Worm (Caenorhabditis elegans) whole organism, L4 larva: ENCODE data around the gene ZC449.2.
A peak's percentile ranks its signal among the peaks of the same experiment; 100 is the strongest.

Experiments
- D1046.2 ChIP-seq: fragments of 200-800 bp; sonication (Bioruptor generic); IDR thresholded peaks from 2 replicates; pipeline ENCODE4 v1.3.6; 2022; ENCODE audit warnings: missing genetic modification characterization, missing compliant biosample characterization
- F26F4.8 ChIP-seq: fragments of 200-800 bp; sonication (Bioruptor generic); conservative IDR thresholded peaks from 2 replicates; pipeline ENCODE4 v1.3.6; 2022; ENCODE audit warnings: missing genetic modification characterization, missing compliant biosample characterization
- F37D6.2 ChIP-seq: sonication (generic microtip); optimal IDR thresholded peaks from 2 replicates; lab custom pipeline; 2016; ENCODE audit warnings: mild to moderate bottlenecking, missing genetic modification characterization, missing compliant biosample characterization
- F44E2.7 ChIP-seq: fragments of 200-800 bp; sonication (Bioruptor generic); IDR thresholded peaks from 2 replicates; pipeline ENCODE4 v2.1.2; 2022; ENCODE audit warnings: missing genetic modification characterization, missing compliant biosample characterization
- F49E8.2 ChIP-seq: sonication (generic microtip); optimal IDR thresholded peaks from 2 replicates; lab custom pipeline; 2016; ENCODE audit warnings: missing compliant biosample characterization, mild to moderate bottlenecking, missing genetic modification characterization, borderline replicate concordance
- R02D3.7 ChIP-seq: fragments of 150-350 bp; sonication (generic microtip); optimal IDR thresholded peaks from 3 replicates; lab custom pipeline; 2014; ENCODE audit warnings: missing biosample characterization, missing genetic modification characterization
- Y48G9A.11 ChIP-seq: fragments of 200-800 bp; sonication (Bioruptor generic); IDR thresholded peaks from 2 replicates; pipeline ENCODE4 v1.3.6; 2022; ENCODE audit warnings: missing genetic modification reagents, missing genetic modification characterization, missing compliant biosample characterization
- aha-1 ChIP-seq: fragments of 150-350 bp; peaks from one replicate; lab custom pipeline; 2014; ENCODE audit warnings: missing biosample characterization, missing genetic modification characterization
- ama-1 ChIP-seq: fragments of 150-350 bp; optimal IDR thresholded peaks from 2 replicates; lab custom pipeline; 2014; ENCODE audit warnings: inconsistent platforms, mixed read lengths
- ceh-20 ChIP-seq: fragments of 200-800 bp; sonication (Bioruptor generic); IDR thresholded peaks from 2 replicates; pipeline ENCODE4 v1.3.6; 2022; ENCODE audit warnings: missing genetic modification reagents, missing genetic modification characterization, missing compliant biosample characterization
- ceh-32 ChIP-seq: sonication (generic microtip); optimal IDR thresholded peaks from 2 replicates; lab custom pipeline; 2016; ENCODE audit warnings: mild to moderate bottlenecking, missing genetic modification characterization, missing compliant biosample characterization; ENCODE audit not compliant: poor library complexity
- ceh-44 ChIP-seq: fragments of 200-800 bp; sonication (Bioruptor generic); IDR thresholded peaks from 2 replicates; pipeline ENCODE4 v1.3.6; 2022; ENCODE audit warnings: missing genetic modification reagents, missing genetic modification characterization, missing compliant biosample characterization
- ceh-62 ChIP-seq: sonication (generic microtip); optimal IDR thresholded peaks from 2 replicates; lab custom pipeline; 2017; ENCODE audit warnings: missing biosample characterization, missing genetic modification characterization
- ctbp-1 ChIP-seq: fragments of 200-800 bp; sonication (Bioruptor generic); IDR thresholded peaks from 2 replicates; pipeline ENCODE4 v1.3.6; 2022; ENCODE audit warnings: missing genetic modification reagents, missing genetic modification characterization, missing compliant biosample characterization
- daf-12 ChIP-seq: fragments of 150-350 bp; optimal IDR thresholded peaks from 2 replicates; lab custom pipeline; 2014; ENCODE audit warnings: missing biosample characterization, missing genetic modification reagents, missing genetic modification characterization
- daf-19 ChIP-seq: fragments of 200-800 bp; sonication (Bioruptor generic); conservative IDR thresholded peaks from 2 replicates; pipeline ENCODE4 v1.3.6; 2022; ENCODE audit warnings: missing genetic modification characterization, missing compliant biosample characterization
- daf-8 ChIP-seq: fragments of 200-800 bp; sonication (Bioruptor generic); IDR thresholded peaks from 2 replicates; pipeline ENCODE4 v1.3.6; 2022; ENCODE audit warnings: missing genetic modification characterization, missing compliant biosample characterization
- dmd-8 ChIP-seq: fragments of 200-800 bp; sonication (Bioruptor generic); IDR thresholded peaks from 2 replicates; pipeline ENCODE4 v1.3.6; 2022; ENCODE audit warnings: missing genetic modification characterization, missing compliant biosample characterization
- duxl-1 ChIP-seq: sonication (generic microtip); optimal IDR thresholded peaks from 2 replicates; lab custom pipeline; 2016; ENCODE audit warnings: mild to moderate bottlenecking, missing genetic modification characterization, moderate library complexity, missing compliant biosample characterization; ENCODE audit not compliant: poor library complexity
- fkh-10 ChIP-seq: fragments of 150-350 bp; optimal IDR thresholded peaks from 2 replicates; lab custom pipeline; 2014; ENCODE audit warnings: missing biosample characterization, missing genetic modification reagents, missing genetic modification characterization
- fos-1 ChIP-seq: fragments of 150-350 bp; optimal IDR thresholded peaks from 2 replicates; lab custom pipeline; 2014; ENCODE audit warnings: missing biosample characterization, missing genetic modification characterization
- gei-8 ChIP-seq: fragments of 200-800 bp; sonication (Bioruptor generic); optimal IDR thresholded peaks from 2 replicates; lab custom pipeline; 2018; ENCODE audit warnings: mild to moderate bottlenecking, missing genetic modification characterization, missing compliant biosample characterization
- hlh-30 ChIP-seq: sonication (generic microtip); optimal IDR thresholded peaks from 2 replicates; lab custom pipeline; 2017; ENCODE audit warnings: antibody characterized with exemption, mild to moderate bottlenecking, missing genetic modification characterization, missing compliant biosample characterization; ENCODE audit not compliant: insufficient read depth
- jun-1 ChIP-seq: fragments of 150-350 bp; optimal IDR thresholded peaks from 2 replicates; lab custom pipeline; 2014; ENCODE audit warnings: missing biosample characterization, missing genetic modification reagents, missing genetic modification characterization
- lin-1 ChIP-seq: fragments of 200-800 bp; sonication (Bioruptor generic); IDR thresholded peaks from 2 replicates; pipeline ENCODE4 v1.3.6; 2022; ENCODE audit warnings: missing genetic modification reagents, missing genetic modification characterization, missing compliant biosample characterization
- lin-13 ChIP-seq: fragments of 150-350 bp; optimal IDR thresholded peaks from 2 replicates; lab custom pipeline; 2014; ENCODE audit warnings: missing biosample characterization, missing genetic modification reagents, missing genetic modification characterization
- lin-15B ChIP-seq: fragments of 150-350 bp; sonication (generic microtip); optimal IDR thresholded peaks from 3 replicates; lab custom pipeline; 2014; ENCODE audit warnings: missing biosample characterization, missing genetic modification characterization
- lin-29 ChIP-seq: fragments of 200-800 bp; sonication (Bioruptor generic); IDR thresholded peaks from 2 replicates; pipeline ENCODE4 v1.3.6; 2022; ENCODE audit warnings: missing genetic modification reagents, missing genetic modification characterization, missing compliant biosample characterization
- mdl-1 ChIP-seq, 2 experiments: fragments of 150-350 bp in 1 of 2; sonication (generic microtip) in 1 of 2; optimal IDR thresholded peaks; 2 replicates each; lab custom pipeline; 2014 to 2017; ENCODE audit warnings: missing biosample characterization in 2 of 2, missing genetic modification characterization in 2 of 2
- mdt-29 ChIP-seq: fragments of 200-800 bp; sonication (Bioruptor generic); IDR thresholded peaks from 2 replicates; pipeline ENCODE4 v1.3.6; 2022; ENCODE audit warnings: missing genetic modification reagents, missing genetic modification characterization, missing compliant biosample characterization
- mep-1 ChIP-seq: fragments of 150-350 bp; sonication (generic microtip); optimal IDR thresholded peaks from 3 replicates; lab custom pipeline; 2014; ENCODE audit warnings: missing biosample characterization, missing genetic modification characterization
- mes-2 ChIP-seq: sonication (generic microtip); optimal IDR thresholded peaks from 2 replicates; lab custom pipeline; 2016; ENCODE audit warnings: missing genotype, mild to moderate bottlenecking, missing genetic modification characterization, missing compliant biosample characterization; ENCODE audit not compliant: poor library complexity, severe bottlenecking
- mxl-3 ChIP-seq: fragments of 200-800 bp; sonication (Bioruptor generic); optimal IDR thresholded peaks from 2 replicates; lab custom pipeline; 2018; ENCODE audit warnings: mild to moderate bottlenecking, missing genetic modification characterization, missing compliant biosample characterization
- nhr-102 ChIP-seq: sonication (generic microtip); optimal IDR thresholded peaks from 2 replicates; lab custom pipeline; 2016; ENCODE audit warnings: mild to moderate bottlenecking, missing genetic modification characterization, moderate library complexity, missing compliant biosample characterization
- nhr-42 ChIP-seq: fragments of 200-800 bp; sonication (Bioruptor generic); IDR thresholded peaks from 2 replicates; pipeline ENCODE4 v1.3.6; 2022; ENCODE audit warnings: missing genetic modification characterization, missing compliant biosample characterization
- nhr-6 ChIP-seq: fragments of 150-350 bp; optimal IDR thresholded peaks from 2 replicates; lab custom pipeline; 2014; ENCODE audit warnings: missing biosample characterization, missing genetic modification characterization
- nhr-76 ChIP-seq: fragments of 150-350 bp; optimal IDR thresholded peaks from 2 replicates; lab custom pipeline; 2014; ENCODE audit warnings: missing biosample characterization, missing genetic modification characterization
- nhr-77 ChIP-seq: fragments of 150-350 bp; optimal IDR thresholded peaks from 2 replicates; lab custom pipeline; 2014; ENCODE audit warnings: missing biosample characterization, missing genetic modification characterization
- pha-4 ChIP-seq, 2 experiments: fragments of 150-350 bp in 1 of 2; fragments of 200-800 bp in 1 of 2; sonication (Bioruptor generic) in 1 of 2; IDR thresholded peaks in 1 of 2; optimal IDR thresholded peaks in 1 of 2; 2 replicates each; pipeline versions ENCODE4 v1.3.6 to Lab custom; 2014 to 2022; ENCODE audit warnings: missing genetic modification characterization in 2 of 2, missing genetic modification reagents in 2 of 2, missing biosample characterization in 1 of 2, missing compliant biosample characterization in 1 of 2
- php-3 ChIP-seq: fragments of 200-800 bp; sonication (Bioruptor generic); IDR thresholded peaks from 2 replicates; pipeline ENCODE4 v1.3.6; 2022; ENCODE audit warnings: missing genetic modification reagents, missing genetic modification characterization, missing compliant biosample characterization
- rbr-2 ChIP-seq: sonication (generic microtip); optimal IDR thresholded peaks from 2 replicates; lab custom pipeline; 2016; ENCODE audit warnings: missing genotype, missing genetic modification characterization, missing compliant biosample characterization
- sdz-12 ChIP-seq: fragments of 200-800 bp; sonication (Bioruptor generic); optimal IDR thresholded peaks from 2 replicates; lab custom pipeline; 2018; ENCODE audit warnings: mild to moderate bottlenecking, missing genetic modification characterization, missing compliant biosample characterization
- set-16 ChIP-seq: fragments of 200-800 bp; sonication (Bioruptor generic); IDR thresholded peaks from 2 replicates; pipeline ENCODE4 v1.3.6; 2022; ENCODE audit warnings: missing genetic modification reagents, missing genetic modification characterization, missing compliant biosample characterization
- snpc-1.2 ChIP-seq: fragments of 200-800 bp; sonication (Bioruptor generic); IDR thresholded peaks from 2 replicates; pipeline ENCODE4 v1.3.6; 2022; ENCODE audit warnings: missing genetic modification reagents, missing genetic modification characterization, missing compliant biosample characterization
- spr-1 ChIP-seq: sonication (generic microtip); optimal IDR thresholded peaks from 2 replicates; lab custom pipeline; 2016; ENCODE audit warnings: mild to moderate bottlenecking, missing genetic modification characterization, missing compliant biosample characterization
- tra-1 ChIP-seq: fragments of 200-800 bp; sonication (Bioruptor generic); IDR thresholded peaks from 2 replicates; pipeline ENCODE4 v1.3.6; 2022; ENCODE audit warnings: missing genetic modification reagents, missing genetic modification characterization, missing compliant biosample characterization
- unc-130 ChIP-seq: sonication (generic microtip); optimal IDR thresholded peaks from 2 replicates; lab custom pipeline; 2016; ENCODE audit warnings: missing genetic modification reagents, missing genetic modification characterization, missing compliant biosample characterization
- unc-39 ChIP-seq: sonication (generic microtip); optimal IDR thresholded peaks from 2 replicates; lab custom pipeline; 2017; ENCODE audit warnings: missing biosample characterization, missing genetic modification characterization
- unc-62 ChIP-seq, 3 experiments: fragments of 150-350 bp in 1 of 3; sonication (generic microtip); optimal IDR thresholded peaks in 2 of 3; peaks in 1 of 3; 1 replicate in 1 of 3; 2 replicates in 2 of 3; lab custom pipeline; 2014 to 2017; ENCODE audit warnings: missing biosample characterization in 3 of 3, missing genetic modification characterization in 3 of 3, missing genetic modification reagents in 3 of 3, missing genotype in 1 of 3
- zip-11 ChIP-seq: fragments of 200-800 bp; sonication (Bioruptor generic); IDR thresholded peaks from 2 replicates; pipeline ENCODE4 v1.3.6; 2022; ENCODE audit warnings: missing genetic modification characterization, missing compliant biosample characterization
- zip-2 ChIP-seq: fragments of 150-350 bp; optimal IDR thresholded peaks from 2 replicates; lab custom pipeline; 2014; ENCODE audit warnings: missing biosample characterization, missing genetic modification characterization

Gene ZC449.2

DNA sequence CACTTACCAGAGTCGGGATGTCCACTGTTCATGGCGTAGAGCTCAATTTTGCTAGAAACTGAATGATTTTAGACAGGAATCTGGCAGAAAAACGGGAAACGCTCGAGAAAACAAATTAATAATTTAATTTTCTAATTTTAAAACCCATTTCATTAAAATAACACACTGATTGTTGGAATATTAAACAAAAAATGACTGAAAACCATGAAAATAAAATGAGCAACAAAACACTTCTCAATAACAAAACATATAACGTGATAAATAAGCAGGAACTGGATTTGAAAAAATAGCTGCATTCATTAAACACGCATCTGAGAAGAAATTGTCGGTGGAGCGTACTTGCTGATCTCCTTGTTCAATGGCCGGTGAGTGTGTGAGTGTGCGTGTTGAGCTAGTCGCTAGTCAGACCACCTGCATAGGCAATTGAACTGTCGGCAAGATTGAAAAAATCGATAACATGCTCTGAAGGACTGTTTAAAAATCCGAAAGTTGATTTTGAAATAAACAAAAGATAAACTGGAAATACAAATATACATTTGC lies 23.5 kb upstream of the ZC449.2 start, which contains the start of gene ZC8.6 (continued):
- TF ChIP-seq duxl-1 = no peak
- TF ChIP-seq Y48G9A.11 = no peak
- no peak for TF ChIP-seq nhr-102 (tag; lab: Kevin White, UChicago)
- TF ChIP-seq ceh-32 (tag; lab: Kevin White, UChicago) = no peak
- TF ChIP-seq fkh-10 (GFP tag; lab: Kevin White, UChicago) = no peak
- no peak for TF ChIP-seq snpc-1.2
- TF ChIP-seq nhr-77 (tag; lab: Kevin White, UChicago) = peak; percentile 58
- no peak for TF ChIP-seq unc-62 (GFP tag; optimal IDR thresholded peaks at IDR 0.05 in 1 of 2; lab: Kevin White, UChicago)
- TF ChIP-seq unc-62 (tag; optimal IDR thresholded peaks at IDR 0.05; lab: Kevin White, UChicago) = no peak
- no peak for TF ChIP-seq mdt-29
- no peak for TF ChIP-seq ctbp-1 (GFP tag; lab: Robert Waterston, UW)
- no peak for TF ChIP-seq set-16
- TF ChIP-seq hlh-30 (tag; lab: Kevin White, UChicago) = peak; percentile 13
- TF ChIP-seq sdz-12 (GFP tag; lab: Kevin White, UChicago) = no peak
- TF ChIP-seq nhr-76 (tag; lab: Kevin White, UChicago) = no peak
- TF ChIP-seq R02D3.7 (tag; lab: Kevin White, UChicago) = no peak
- TF ChIP-seq ceh-44 (GFP tag; lab: Robert Waterston, UW) = no peak
- TF ChIP-seq nhr-42 (GFP tag; lab: Robert Waterston, UW) = no peak
- TF ChIP-seq nhr-6 (tag; lab: Kevin White, UChicago) = no peak
- TF ChIP-seq daf-8 (GFP tag; lab: Robert Waterston, UW) = no peak
- TF ChIP-seq mep-1 (tag; lab: Kevin White, UChicago) = peak; percentile 71
- no peak for TF ChIP-seq daf-19 (GFP tag; lab: Robert Waterston, UW)
- no peak for TF ChIP-seq lin-29 (GFP tag; lab: Robert Waterston, UW)
- no peak for TF ChIP-seq daf-12 (tag; lab: Kevin White, UChicago)
- TF ChIP-seq F49E8.2 (tag; lab: Kevin White, UChicago) = no peak
- TF ChIP-seq unc-130 (GFP tag; lab: Kevin White, UChicago) = no peak
- no peak for TF ChIP-seq F37D6.2
- no peak for TF ChIP-seq mes-2
- TF ChIP-seq unc-39 (tag; lab: Kevin White, UChicago) = no peak
- TF ChIP-seq lin-1 (GFP tag; lab: Robert Waterston, UW) = no peak
- no peak for TF ChIP-seq fos-1
- no peak for TF ChIP-seq F26F4.8 (GFP tag; lab: Robert Waterston, UW)
- no peak for TF ChIP-seq gei-8 (GFP tag; lab: Kevin White, UChicago)
- TF ChIP-seq mxl-3 = peak; percentile 26
- TF ChIP-seq ceh-20 (GFP tag; lab: Robert Waterston, UW) = no peak
- no peak for TF ChIP-seq jun-1 (tag; lab: Kevin White, UChicago)
- peak in 1 of 2 experiments; percentile 33 for TF ChIP-seq mdl-1 (tag; optimal IDR thresholded peaks at IDR 0.05; lab: Kevin White, UChicago)
- no peak for TF ChIP-seq zip-11 (GFP tag; lab: Robert Waterston, UW)
- no peak for TF ChIP-seq ama-1 (lab: Kevin White, UChicago)
- TF ChIP-seq tra-1 (GFP tag; lab: Robert Waterston, UW) = no peak
- TF ChIP-seq spr-1 (tag; lab: Kevin White, UChicago) = no peak
- no peak for TF ChIP-seq lin-15B (tag; lab: Kevin White, UChicago)
- no peak for TF ChIP-seq zip-2 (tag; lab: Kevin White, UChicago)
- TF ChIP-seq pha-4 (GFP tag; IDR thresholded peaks at IDR 0.05; lab: Robert Waterston, UW) = no peak
- no peak for TF ChIP-seq pha-4 (tag; optimal IDR thresholded peaks at IDR 0.05; lab: Kevin White, UChicago)
- TF ChIP-seq ceh-62 (tag; lab: Kevin White, UChicago) = no peak
- TF ChIP-seq F44E2.7 (GFP tag; lab: Robert Waterston, UW) = no peak
- TF ChIP-seq php-3 (GFP tag; lab: Robert Waterston, UW) = no peak
- TF ChIP-seq dmd-8 (GFP tag; lab: Robert Waterston, UW) = no peak
- no peak for TF ChIP-seq D1046.2 (GFP tag; lab: Robert Waterston, UW)
- peak; percentile 46 for TF ChIP-seq lin-13 (GFP tag; lab: Kevin White, UChicago)
- TF ChIP-seq aha-1 (tag; lab: Kevin White, UChicago) = no peak
- no peak for TF ChIP-seq rbr-2 (tag; lab: Kevin White, UChicago)
